Fruit fly (Drosophila melanogaster) whole organism, prepupa: ENCODE data around the gene aux.

Source experiments
- CG10631 ChIP-seq: fragments of 200-800 bp; sonication (Bioruptor generic); optimal IDR thresholded peaks from 2 replicates; lab custom pipeline; 2016; ENCODE audit warnings: missing biosample characterization, missing genetic modification characterization
- CG11294 ChIP-seq: fragments of 200-800 bp; sonication (Bioruptor generic); IDR thresholded peaks from 2 replicates; pipeline ENCODE4 v1.3.6; 2022; ENCODE audit warnings: missing biosample characterization, missing genetic modification characterization
- CG1621 ChIP-seq: fragments of 200-800 bp; sonication (Bioruptor generic); optimal IDR thresholded peaks from 3 replicates; lab custom pipeline; 2018; ENCODE audit warnings: missing biosample characterization, mild to moderate bottlenecking, missing genetic modification characterization
- CG16779 ChIP-seq: fragments of 200-800 bp; sonication (Bioruptor generic); optimal IDR thresholded peaks from 3 replicates; lab custom pipeline; 2017; ENCODE audit warnings: missing biosample characterization, mild to moderate bottlenecking, missing genetic modification characterization
- CG3032 ChIP-seq: fragments of 200-800 bp; optimal IDR thresholded peaks from 2 replicates; lab custom pipeline; 2019; ENCODE audit warnings: missing biosample characterization, mild to moderate bottlenecking, missing genetic modification characterization, moderate library complexity
- CG31627 ChIP-seq: fragments of 200-800 bp; sonication (Bioruptor generic); optimal IDR thresholded peaks from 3 replicates; lab custom pipeline; 2016; ENCODE audit warnings: missing biosample characterization, missing genetic modification characterization
- CG32006 ChIP-seq: fragments of 200-800 bp; sonication (Bioruptor generic); optimal IDR thresholded peaks from 3 replicates; lab custom pipeline; 2017; ENCODE audit warnings: missing biosample characterization, mild to moderate bottlenecking, missing genetic modification characterization
- CG34406 ChIP-seq: fragments of 200-800 bp; sonication (Bioruptor generic); optimal IDR thresholded peaks from 3 replicates; lab custom pipeline; 2016; ENCODE audit warnings: missing biosample characterization, missing genetic modification characterization
- CG3919 ChIP-seq: fragments of 200-800 bp; sonication (Bioruptor generic); optimal IDR thresholded peaks from 3 replicates; lab custom pipeline; 2016; ENCODE audit warnings: missing biosample characterization, missing genetic modification characterization
- CG6854 ChIP-seq: fragments of 200-800 bp; sonication (Bioruptor generic); optimal IDR thresholded peaks from 2 replicates; lab custom pipeline; 2017; ENCODE audit warnings: missing biosample characterization, mild to moderate bottlenecking, missing genetic modification characterization
- CG8119 ChIP-seq: fragments of 200-800 bp; sonication (Bioruptor generic); IDR thresholded peaks from 3 replicates; pipeline ENCODE4 v1.3.6; 2022; ENCODE audit warnings: missing biosample characterization, missing genetic modification characterization
- CG8319 ChIP-seq: fragments of 200-800 bp; sonication (Bioruptor generic); optimal IDR thresholded peaks from 3 replicates; lab custom pipeline; 2016; ENCODE audit warnings: missing biosample characterization, missing genetic modification characterization
- Eip75B ChIP-seq: fragments of 200-800 bp; sonication (Bioruptor generic); optimal IDR thresholded peaks from 3 replicates; lab custom pipeline; 2016; ENCODE audit warnings: missing biosample characterization, missing genetic modification characterization
- Eip78C ChIP-seq: fragments of 200-800 bp; sonication (Bioruptor generic); peaks from one replicate; lab custom pipeline; 2016; ENCODE audit warnings: missing biosample characterization, missing genetic modification characterization
- Ets21C ChIP-seq: fragments of 200-800 bp; sonication (Bioruptor generic); optimal IDR thresholded peaks from 3 replicates; lab custom pipeline; 2016; ENCODE audit warnings: missing biosample characterization, missing genetic modification characterization
- Ets96B ChIP-seq: fragments of 200-800 bp; optimal IDR thresholded peaks from 2 replicates; lab custom pipeline; 2019; ENCODE audit warnings: missing biosample characterization, mild to moderate bottlenecking, missing genetic modification characterization, moderate library complexity
- Gug ChIP-seq: fragments of 200-800 bp; sonication (Bioruptor generic); IDR thresholded peaks from 2 replicates; pipeline ENCODE4 v1.3.6; 2022; ENCODE audit warnings: missing biosample characterization, missing genetic modification characterization
- Hr39 ChIP-seq: fragments of 200-800 bp; sonication (Bioruptor generic); optimal IDR thresholded peaks from 2 replicates; lab custom pipeline; 2016; ENCODE audit warnings: missing biosample characterization, missing genetic modification characterization
- Hr4 ChIP-seq: fragments of 200-800 bp; sonication (Bioruptor generic); optimal IDR thresholded peaks from 3 replicates; lab custom pipeline; 2016; ENCODE audit warnings: missing biosample characterization, missing genetic modification characterization
- Lpt ChIP-seq: fragments of 200-800 bp; sonication (Bioruptor generic); optimal IDR thresholded peaks from 3 replicates; lab custom pipeline; 2016; ENCODE audit warnings: missing biosample characterization, missing genetic modification characterization
- Sox14 ChIP-seq: fragments of 200-800 bp; sonication (Bioruptor generic); optimal IDR thresholded peaks from 3 replicates; lab custom pipeline; 2016; ENCODE audit warnings: missing biosample characterization, missing genetic modification characterization
- Sox15 ChIP-seq: fragments of 200-800 bp; sonication (Bioruptor generic); optimal IDR thresholded peaks from 3 replicates; lab custom pipeline; 2016; ENCODE audit warnings: missing biosample characterization, missing genetic modification characterization
- esn ChIP-seq: fragments of 200-800 bp; sonication (Bioruptor generic); optimal IDR thresholded peaks from 2 replicates; lab custom pipeline; 2016; ENCODE audit warnings: missing biosample characterization, mild to moderate bottlenecking, missing genetic modification characterization, moderate library complexity
- fd59A ChIP-seq: fragments of 200-800 bp; sonication (Bioruptor generic); optimal IDR thresholded peaks from 2 replicates; lab custom pipeline; 2017; ENCODE audit warnings: missing biosample characterization, mild to moderate bottlenecking, missing genetic modification characterization, missing genetic modification reagents
- fd85E ChIP-seq: fragments of 200-800 bp; sonication (Bioruptor generic); optimal IDR thresholded peaks from 3 replicates; lab custom pipeline; 2016; ENCODE audit warnings: missing biosample characterization, missing genetic modification characterization
- fkh ChIP-seq: fragments of 200-800 bp; sonication (Bioruptor generic); optimal IDR thresholded peaks from 3 replicates; lab custom pipeline; 2017; ENCODE audit warnings: missing biosample characterization, mild to moderate bottlenecking, missing genetic modification characterization, moderate library complexity
- lz ChIP-seq: fragments of 200-800 bp; sonication (Bioruptor generic); optimal IDR thresholded peaks from 3 replicates; lab custom pipeline; 2016; ENCODE audit warnings: missing biosample characterization, missing genetic modification characterization
- net ChIP-seq: fragments of 200-800 bp; sonication (Bioruptor generic); optimal IDR thresholded peaks from 3 replicates; lab custom pipeline; 2016; ENCODE audit warnings: missing biosample characterization, missing genetic modification characterization
- pdm3 ChIP-seq: fragments of 200-800 bp; sonication (Bioruptor generic); optimal IDR thresholded peaks from 3 replicates; lab custom pipeline; 2016; ENCODE audit warnings: missing biosample characterization, missing genetic modification characterization
- salr ChIP-seq, 2 experiments: fragments of 200-800 bp; sonication (Bioruptor generic); optimal IDR thresholded peaks; 3 replicates each; lab custom pipeline; 2016 to 2018; ENCODE audit warnings: missing biosample characterization in 2 of 2, missing genetic modification characterization in 2 of 2, mild to moderate bottlenecking in 1 of 2
- spab ChIP-seq: fragments of 200-800 bp; sonication (Bioruptor generic); optimal IDR thresholded peaks from 2 replicates; lab custom pipeline; 2017; ENCODE audit warnings: missing biosample characterization, mild to moderate bottlenecking, missing genetic modification characterization, missing genetic modification reagents
- ss ChIP-seq, 2 experiments: fragments of 200-800 bp; sonication (Bioruptor generic); optimal IDR thresholded peaks; 2 replicates in 1 of 2; 3 replicates in 1 of 2; lab custom pipeline; 2017 to 2018; ENCODE audit warnings: mild to moderate bottlenecking in 2 of 2, missing biosample characterization in 2 of 2, missing genetic modification characterization in 2 of 2, moderate library complexity in 1 of 2
- svp ChIP-seq: fragments of 200-800 bp; sonication (Bioruptor generic); peaks from one replicate; lab custom pipeline; 2016; ENCODE audit warnings: missing biosample characterization, missing genetic modification characterization

The aux gene

DNA sequence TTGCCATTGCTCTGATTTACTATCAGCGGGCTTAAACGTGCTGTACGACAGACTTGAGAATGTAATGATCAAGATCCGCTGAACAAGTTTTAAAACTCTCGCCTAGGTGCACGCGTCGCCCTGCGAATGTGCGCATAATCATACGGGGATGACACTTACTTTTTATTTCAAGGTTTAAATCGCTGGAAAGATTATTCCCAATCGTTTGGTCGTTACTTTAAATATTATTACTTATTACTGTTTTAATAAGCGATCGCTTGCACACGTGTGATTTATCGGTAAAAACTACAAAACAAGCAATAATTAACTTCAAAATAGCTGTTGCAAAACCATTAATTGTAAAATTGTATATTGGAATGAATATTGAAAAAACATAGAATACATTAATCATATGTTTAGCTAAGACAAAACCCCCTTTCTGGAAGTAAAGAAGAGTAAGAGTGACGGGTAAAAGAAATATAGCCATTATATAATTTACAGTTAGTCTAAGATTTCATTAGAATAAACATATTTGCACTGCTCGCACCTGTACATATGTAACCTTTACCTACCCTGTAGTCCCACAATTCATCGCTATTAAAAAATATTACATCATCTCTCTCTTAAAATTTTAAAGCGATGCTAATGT lies 17.7 kb downstream of the aux start, which contains the start of gene DhpD (continued):
- peak; percentile 32 for TF ChIP-seq Lpt (GFP tag; lab: Kevin White, UChicago)
- TF ChIP-seq spab (GFP tag; lab: Kevin White, UChicago), result peak; percentile 33
- TF ChIP-seq CG11294 (GFP tag; lab: Robert Waterston, UW), result peak; percentile 47
- peak; percentile 86 for TF ChIP-seq CG3919 (GFP tag; lab: Kevin White, UChicago)
- peak; percentile 83 for TF ChIP-seq Eip75B (GFP tag; lab: Kevin White, UChicago)
- TF ChIP-seq CG10631, result peak; percentile 85
- TF ChIP-seq CG8119, result peak; percentile 59
- TF ChIP-seq Eip78C (GFP tag; lab: Kevin White, UChicago), result peak; percentile 95
- peak; percentile 81 for TF ChIP-seq net (GFP tag; lab: Kevin White, UChicago)

DNA sequence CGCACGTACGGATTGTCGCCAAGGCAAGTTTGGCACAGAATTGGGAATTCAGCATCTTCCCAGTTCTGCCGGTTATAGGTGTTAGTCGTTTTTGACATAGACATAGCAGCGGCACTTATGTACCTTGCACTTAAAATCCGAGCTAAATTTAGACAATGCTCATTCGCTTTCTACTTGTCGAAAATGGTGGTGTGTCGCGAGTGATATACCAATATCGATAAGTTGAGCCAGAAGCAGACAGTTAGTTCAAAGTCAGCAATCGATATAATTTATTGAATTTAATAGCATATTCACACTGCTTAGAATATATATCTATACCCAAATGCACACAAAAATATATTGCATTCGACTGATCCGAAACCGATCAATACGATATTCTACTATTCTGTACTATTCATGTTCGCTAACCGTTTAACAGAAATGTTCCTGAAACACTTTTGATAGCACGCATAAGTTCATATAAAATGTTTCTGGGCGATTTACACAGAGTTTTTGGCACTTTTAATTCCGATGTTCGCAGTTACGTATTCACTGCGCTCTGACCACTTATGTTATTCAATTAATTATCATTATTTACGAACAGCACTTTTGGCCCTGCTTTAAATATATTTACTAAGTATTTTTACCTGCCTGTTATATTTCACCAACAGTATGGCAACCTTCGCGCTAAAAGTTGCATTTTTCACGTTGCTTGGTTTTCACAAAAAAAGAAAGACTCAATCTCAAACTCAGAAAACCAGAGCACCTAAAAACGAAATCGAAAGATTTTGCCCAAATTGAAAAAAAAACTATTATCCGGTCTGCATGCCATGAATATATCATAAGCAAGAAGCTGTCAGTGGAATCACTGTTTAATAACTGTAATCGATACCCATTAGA lies 20.8 kb downstream of the aux start, which contains the start of gene CG14641:
CG14641 (minus strand) TSS at position 204 of the 879 bp plus-strand sequence.
- peak; percentile 11 for TF ChIP-seq CG6854 (GFP tag; lab: Kevin White, UChicago)
- TF ChIP-seq CG32006 (GFP tag; lab: Kevin White, UChicago), result peak; percentile 50
- TF ChIP-seq ss (GFP tag; optimal IDR thresholded peaks at IDR 0.05; lab: Kevin White, UChicago), result no peak
- TF ChIP-seq lz (GFP tag; lab: Kevin White, UChicago), result peak; percentile 4
- peak; percentile 36 for TF ChIP-seq Sox15 (GFP tag; lab: Kevin White, UChicago)
- no peak for TF ChIP-seq esn (GFP tag; lab: Kevin White, UChicago)
- TF ChIP-seq Hr39 (GFP tag; lab: Kevin White, UChicago), result peak; percentile 26
- TF ChIP-seq svp, result peak; percentile 48
- TF ChIP-seq Ets21C (GFP tag; lab: Kevin White, UChicago), result no peak
- no peak for TF ChIP-seq spab (GFP tag; lab: Kevin White, UChicago)
- TF ChIP-seq Sox14 (GFP tag; lab: Kevin White, UChicago), result peak; percentile 18
- no peak for TF ChIP-seq CG1621 (tag; lab: Kevin White, UChicago)
- peak; percentile 28 for TF ChIP-seq CG31627 (GFP tag; lab: Kevin White, UChicago)
- peak; percentile 65 for TF ChIP-seq Eip78C (GFP tag; lab: Kevin White, UChicago)
- TF ChIP-seq fd85E (GFP tag; lab: Kevin White, UChicago), result no peak
- peak; percentile 16 for TF ChIP-seq fd59A (GFP tag; lab: Kevin White, UChicago)
- TF ChIP-seq Gug (GFP tag; lab: Robert Waterston, UW), result no peak
- no peak for TF ChIP-seq Lpt (GFP tag; lab: Kevin White, UChicago)
- TF ChIP-seq Ets96B (tag; lab: Kevin White, UChicago), result no peak
- peak; percentile 2 for TF ChIP-seq Hr4
- peak; percentile 19 for TF ChIP-seq pdm3 (GFP tag; lab: Kevin White, UChicago)
- TF ChIP-seq CG16779 (tag; lab: Kevin White, UChicago), result no peak
- TF ChIP-seq CG3032 (tag; lab: Kevin White, UChicago), result peak; percentile 15
- TF ChIP-seq fkh, result no peak

DNA sequence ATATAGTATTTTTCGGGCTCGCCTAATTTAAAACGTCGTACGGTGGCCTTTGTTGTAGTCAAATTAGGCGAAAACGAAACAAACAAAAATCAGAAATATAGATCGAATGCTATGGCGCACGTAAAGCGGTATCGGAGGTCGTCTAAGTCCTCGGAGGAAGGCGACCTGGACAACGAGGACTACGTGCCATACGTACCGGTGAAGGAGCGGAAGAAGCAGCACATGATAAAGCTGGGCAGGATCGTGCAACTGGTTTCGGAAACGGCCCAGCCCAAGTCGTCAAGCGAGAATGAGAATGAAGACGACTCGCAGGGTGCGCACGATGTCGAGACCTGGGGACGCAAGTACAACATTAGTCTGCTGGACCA lies 21.4 kb downstream of the aux start, which contains the start of gene abs:
abs (plus strand) TSS at position 30 of the 368 bp plus-strand sequence.
- TF ChIP-seq CG1621 (tag; lab: Kevin White, UChicago) (no peak), CG34406 (no peak), Eip75B (GFP tag; lab: Kevin White, UChicago) (no peak), fd85E (GFP tag; lab: Kevin White, UChicago) (no peak), CG8319 (no peak), Ets96B (tag; lab: Kevin White, UChicago) (no peak), salr (GFP tag; optimal IDR thresholded peaks at IDR 0.05; lab: Kevin White, UChicago) (no peak), Eip78C (GFP tag; lab: Kevin White, UChicago) (no peak), fd59A (GFP tag; lab: Kevin White, UChicago) (no peak)
